Worm (Caenorhabditis elegans): ENCODE data around the gene C31H2.14.

DNA sequence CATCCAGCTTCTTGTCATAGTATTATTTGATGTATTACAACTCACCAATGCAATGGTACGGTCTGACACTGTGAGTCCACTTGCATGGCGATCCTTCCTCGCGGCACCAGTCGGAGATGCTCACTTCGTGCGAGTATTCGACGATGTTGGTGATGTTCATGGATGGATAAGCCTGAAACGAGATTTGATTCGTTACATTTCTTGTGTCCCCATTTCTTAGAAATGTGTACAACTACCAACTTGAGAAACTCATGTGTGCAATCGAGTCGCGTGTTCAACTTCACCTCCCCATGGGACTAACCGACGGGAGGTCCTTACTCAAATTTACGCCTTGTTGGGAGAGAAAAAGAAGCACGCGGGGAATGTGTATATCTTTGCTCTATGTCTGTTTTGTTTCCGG, 32.5 kb upstream of the C31H2.14 start:
- TF ChIP-seq lin-15B (tag; optimal IDR thresholded peaks at IDR 0.05) (no peak), nhr-47 (tag; optimal IDR thresholded peaks at IDR 0.05) (no peak), lsy-2 (tag; optimal IDR thresholded peaks at IDR 0.05) (no peak), nhr-237 (tag; optimal IDR thresholded peaks at IDR 0.05) (no peak), nhr-28 (tag; optimal IDR thresholded peaks at IDR 0.05) (no peak), skn-1 (tag; optimal IDR thresholded peaks at IDR 0.05) (no peak)
